Fruit fly (Drosophila melanogaster) ovary, adult (tissue): Measurements from ENCODE around the gene Cht5.

Source experiments
- CG17801 ChIP-seq: fragments of 200-800 bp; optimal IDR thresholded peaks from 2 replicates; lab custom pipeline; 2019; ENCODE audit warnings: missing biosample characterization, mild to moderate bottlenecking, missing genetic modification characterization, moderate library complexity; ENCODE audit not compliant: partially characterized antibody

The Cht5 gene

dm6 chr3R:13780769-13781168, 13.4 kb downstream of the Cht5 start, which contains the start of gene CG9286:
TSS of gene CG9286 (plus strand) at chr3R:13780964.
- TF ChIP-seq CG17801 (GFP tag; lab: Kevin White, UChicago), result no peak

- no peak for TF ChIP-seq CG17801 (GFP tag; lab: Kevin White, UChicago)
These were observed 14.7 kb downstream of the Cht5 start, which contains the start of gene Dip-B for dm6 chr3R:13782035-13782434. TSS of gene Dip-B (plus strand) at chr3R:13782288.

DNA sequence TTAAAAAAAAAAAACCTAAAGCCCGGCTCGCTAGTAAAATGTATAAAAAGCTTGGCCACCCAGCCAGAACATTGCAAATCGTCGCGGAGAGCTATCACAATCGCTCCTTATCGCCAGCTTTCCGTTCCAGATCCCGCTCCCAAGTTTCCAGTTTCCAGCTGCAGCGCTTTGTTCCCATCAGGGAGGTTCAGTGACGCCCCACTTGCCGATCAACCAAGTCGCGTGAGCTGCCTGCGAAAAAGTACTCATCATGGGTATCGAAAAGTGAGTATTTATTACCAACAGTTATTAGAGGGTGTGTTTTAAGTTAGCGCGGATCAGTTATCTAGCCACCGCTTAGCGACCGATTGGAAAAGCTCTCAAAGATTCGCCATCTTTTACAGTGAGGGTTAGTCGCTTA, 15.2 kb downstream of the Cht5 start:
- TF ChIP-seq CG17801 (GFP tag; lab: Kevin White, UChicago), result no peak

dm6 chr3R:13783397-13783796, 16.0 kb downstream of the Cht5 start:
- no peak for TF ChIP-seq CG17801 (GFP tag; lab: Kevin White, UChicago)

- no peak for TF ChIP-seq CG17801 (GFP tag; lab: Kevin White, UChicago)
These were observed 18.5 kb downstream of the Cht5 start for dm6 chr3R:13785895-13786294.

dm6 chr3R:13788224-13788623, 20.9 kb downstream of the Cht5 start:
- TF ChIP-seq CG17801 (GFP tag; lab: Kevin White, UChicago), result no peak

DNA sequence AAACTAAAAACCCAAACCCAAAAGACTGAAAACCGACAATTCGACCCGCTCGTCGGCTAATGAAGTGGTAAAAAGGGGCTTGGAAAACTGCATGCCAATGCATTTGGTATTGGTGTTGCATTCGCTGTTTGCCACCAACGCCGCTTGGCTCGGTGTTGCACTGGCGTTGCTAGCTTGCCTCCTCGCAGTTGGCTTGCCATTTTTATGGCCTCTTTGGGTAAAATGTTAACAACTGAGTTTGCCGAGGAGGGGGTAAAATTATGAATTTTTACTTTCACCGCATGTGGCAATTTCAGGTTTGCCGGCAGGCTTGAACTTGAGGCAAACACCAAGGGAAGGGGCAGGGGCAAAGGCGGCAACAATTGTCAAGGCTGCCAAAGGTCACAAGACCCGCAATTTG, 21.3 kb downstream of the Cht5 start:
- no peak for TF ChIP-seq CG17801 (GFP tag; lab: Kevin White, UChicago)

DNA sequence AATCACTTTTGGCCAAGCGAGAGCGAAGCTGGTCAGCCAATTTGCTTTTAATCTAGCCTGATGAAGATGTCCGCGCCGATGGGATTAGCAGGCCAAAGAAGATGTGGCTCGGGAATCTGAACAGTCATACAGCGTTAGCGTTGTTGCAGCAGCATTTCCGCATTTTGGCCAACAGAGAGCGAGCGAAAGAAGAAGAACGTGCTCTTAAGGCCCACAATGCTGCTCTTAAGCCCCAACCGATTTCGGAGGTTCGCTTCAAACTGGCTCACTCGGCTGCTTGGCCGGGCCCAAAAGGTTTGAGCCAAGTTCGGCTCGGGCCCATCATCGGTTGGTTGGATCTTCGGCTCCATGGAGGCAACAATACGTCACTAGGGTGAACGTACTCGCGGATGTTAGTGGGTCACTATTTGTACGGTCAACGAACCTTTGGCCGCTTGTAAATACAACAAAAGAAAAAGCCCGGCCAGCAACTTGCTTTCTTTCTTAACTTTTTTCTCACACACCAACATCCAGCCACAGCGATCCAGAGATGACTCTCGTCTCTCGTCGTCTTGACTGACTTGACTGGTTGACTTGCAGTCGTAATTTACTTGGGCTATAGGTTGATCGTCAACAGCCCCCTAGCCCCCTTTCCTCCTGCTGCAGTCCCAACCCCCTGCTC, 22.4 kb downstream of the Cht5 start:
- TF ChIP-seq CG17801 (GFP tag; lab: Kevin White, UChicago), result no peak

DNA sequence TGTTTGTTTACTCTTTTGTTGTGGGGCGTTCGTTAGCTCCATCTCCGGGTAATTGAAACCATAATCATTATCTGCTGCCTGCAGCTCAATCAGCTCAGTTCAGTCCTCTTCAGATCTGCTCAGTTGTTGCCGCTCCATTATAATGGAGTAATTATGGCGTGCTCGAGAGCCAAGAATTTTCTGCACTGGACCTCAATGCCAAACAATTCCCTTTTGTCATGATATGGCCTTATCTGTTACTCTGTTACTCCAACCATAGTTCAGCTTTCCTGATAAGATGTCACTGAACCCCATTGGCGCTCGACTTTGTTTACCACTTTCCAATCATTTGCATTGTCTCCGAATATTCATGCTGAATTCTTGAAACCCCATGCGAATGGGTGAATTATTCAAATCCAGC, 23.5 kb downstream of the Cht5 start:
- no peak for TF ChIP-seq CG17801 (GFP tag; lab: Kevin White, UChicago)

DNA sequence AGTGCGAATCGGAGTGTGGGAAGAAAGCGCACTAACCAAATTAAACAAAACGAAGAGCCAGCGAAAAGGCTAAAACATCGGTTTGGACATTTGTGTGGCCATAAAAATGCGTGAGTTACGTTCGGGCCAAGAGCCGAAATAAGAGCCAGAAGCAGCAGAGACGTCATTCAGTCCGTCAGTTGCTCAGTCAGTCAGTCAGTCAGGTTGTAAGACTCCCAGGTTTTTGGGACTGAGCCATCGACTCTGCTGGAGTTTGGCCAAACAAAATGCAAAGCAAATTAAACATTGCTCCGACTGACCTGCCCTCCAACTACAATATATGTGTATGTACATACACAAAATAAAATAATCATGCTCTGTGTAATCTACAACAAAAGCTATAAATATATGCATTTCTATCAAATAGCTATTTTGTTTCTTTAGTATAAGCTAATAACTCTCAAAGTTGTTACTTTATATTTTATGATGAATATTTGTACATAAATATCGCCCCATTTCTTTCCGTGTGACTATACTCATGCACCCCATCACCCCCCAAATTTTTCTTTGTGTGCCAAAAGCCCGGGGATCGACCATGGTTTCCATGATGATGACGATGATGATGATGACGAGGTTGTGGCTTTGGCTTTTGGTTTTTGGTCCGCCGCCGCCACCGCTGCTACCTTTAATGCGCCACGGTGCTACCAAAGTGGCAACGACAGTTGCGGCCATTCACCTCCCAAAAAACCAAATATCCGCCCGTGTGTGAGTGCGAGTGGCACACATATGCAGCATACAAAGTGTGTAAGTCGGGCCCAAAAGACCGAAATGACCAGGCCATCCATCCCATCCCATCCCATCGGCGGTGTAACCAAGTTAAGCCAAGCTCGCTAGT, 26.0 kb downstream of the Cht5 start:
- TF ChIP-seq CG17801 (GFP tag; lab: Kevin White, UChicago), result no peak

dm6 chr3R:13793979-13794665, 26.8 kb downstream of the Cht5 start:
- no peak for TF ChIP-seq CG17801 (GFP tag; lab: Kevin White, UChicago)

DNA sequence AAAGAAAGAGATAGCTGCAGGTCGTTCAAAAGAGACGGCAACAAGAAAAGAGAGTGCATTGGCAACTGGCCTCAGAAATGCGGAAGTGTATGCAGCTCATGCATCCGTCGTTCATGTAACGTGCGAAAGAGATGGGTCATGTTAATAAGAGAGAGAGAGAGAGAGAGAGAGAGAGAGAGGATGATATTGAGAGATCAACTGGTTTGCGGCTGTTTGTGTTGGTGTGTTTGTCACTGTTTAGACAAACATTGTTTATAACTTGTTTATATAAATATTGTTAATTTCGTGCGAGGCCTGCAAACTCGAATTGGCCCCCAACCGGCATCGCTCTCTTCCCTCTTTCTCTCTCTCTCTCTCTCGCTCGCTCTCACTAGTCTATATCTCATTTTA, 27.3 kb downstream of the Cht5 start:
- no peak for TF ChIP-seq CG17801 (GFP tag; lab: Kevin White, UChicago)

DNA sequence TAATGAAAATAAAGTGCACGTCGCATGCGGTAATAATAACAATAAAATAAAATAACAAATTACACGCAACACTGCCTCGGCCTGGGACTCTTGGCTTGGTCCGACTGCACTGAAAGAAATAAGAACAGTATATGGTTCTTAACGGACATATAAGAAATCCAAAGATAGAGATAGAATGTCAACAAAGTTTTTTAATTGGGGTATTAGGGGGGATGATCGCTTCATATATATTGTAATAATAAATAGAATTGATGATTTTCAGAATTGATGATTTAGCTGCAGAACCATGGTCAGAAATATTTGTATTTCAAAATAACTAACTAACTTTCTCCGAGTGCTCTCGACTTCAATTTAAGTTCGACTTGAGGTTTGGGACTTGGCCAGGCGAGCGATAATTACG, 28.7 kb downstream of the Cht5 start:
- no peak for TF ChIP-seq CG17801 (GFP tag; lab: Kevin White, UChicago)

- no peak for TF ChIP-seq CG17801 (GFP tag; lab: Kevin White, UChicago)
These were observed 29.4 kb downstream of the Cht5 start for dm6 chr3R:13796607-13797246.

dm6 chr3R:13797269-13797677, 29.9 kb downstream of the Cht5 start:
- TF ChIP-seq CG17801 (GFP tag; lab: Kevin White, UChicago), result no peak
